Fruit fly (Drosophila melanogaster): ENCODE measurements around the gene COX7A.

The COX7A gene

dm6 chr3R:8333768-8334470, 6.9 kb downstream of the COX7A start, which contains the start of gene Poxm:
Gene Poxm (minus strand): TSS chr3R:8333792.
- TF ChIP-seq nmo (GFP tag; optimal IDR thresholded peaks at IDR 0.05) (peak; percentile 98), Chrac-16 (GFP tag; optimal IDR thresholded peaks at IDR 0.05) (peak; percentile 87), CG3065 (GFP tag; optimal IDR thresholded peaks at IDR 0.05) (peak; percentile 69), Scr (GFP tag; IDR thresholded peaks at IDR 0.05; ENCODE audit: partially characterized antibody) (no peak; the same call in 1 of the 2 replicates), fd64A (GFP tag; optimal IDR thresholded peaks at IDR 0.05) (no peak), exex (tag; optimal IDR thresholded peaks at IDR 0.05) (peak; percentile 24), pzg (GFP tag; optimal IDR thresholded peaks at IDR 0.05) (no peak), trh (GFP tag; optimal IDR thresholded peaks at IDR 0.05) (peak; percentile 80), CG7271 (tag; optimal IDR thresholded peaks at IDR 0.05) (no peak), CG12236 (GFP tag; optimal IDR thresholded peaks at IDR 0.05) (no peak), CG3407 (GFP tag; optimal IDR thresholded peaks at IDR 0.05) (peak; percentile 85), CG17829 (tag; optimal IDR thresholded peaks at IDR 0.05) (peak; percentile 96), CG10147 (GFP tag; optimal IDR thresholded peaks at IDR 0.05) (peak; percentile 85), wek (GFP tag; optimal IDR thresholded peaks at IDR 0.05) (no peak), maf-S (GFP tag; optimal IDR thresholded peaks at IDR 0.05) (peak; percentile 21), Vsx1 (GFP tag; optimal IDR thresholded peaks at IDR 0.05) (peak; percentile 69), fd102C (GFP tag; optimal IDR thresholded peaks at IDR 0.05) (peak; percentile 1), CG8281 (tag; optimal IDR thresholded peaks at IDR 0.05) (peak; percentile 75), CG11723 (GFP tag; optimal IDR thresholded peaks at IDR 0.05) (peak; percentile 81), nom (GFP tag; optimal IDR thresholded peaks at IDR 0.05) (peak; percentile 88), CG8290 (GFP tag; optimal IDR thresholded peaks at IDR 0.05) (peak; percentile 78), CG8290 (tag; optimal IDR thresholded peaks at IDR 0.05) (peak in 1 of 2 experiments; percentile 83), MBD-R2 (GFP tag; IDR thresholded peaks at IDR 0.05) (no peak), danr (GFP tag; IDR thresholded peaks at IDR 0.05) (peak; percentile 86), CG10565 (GFP tag; optimal IDR thresholded peaks at IDR 0.05) (peak; percentile 33), CG31388 (GFP tag; optimal IDR thresholded peaks at IDR 0.05) (peak; percentile 83), mam (GFP tag; optimal IDR thresholded peaks at IDR 0.05) (peak; percentile 60), CG6765 (GFP tag; optimal IDR thresholded peaks at IDR 0.05) (peak; percentile 27), Optix (GFP tag; IDR thresholded peaks at IDR 0.05) (peak; percentile 76; the same call in 2 of the 3 replicates), chn (GFP tag; optimal IDR thresholded peaks at IDR 0.05) (peak; percentile 77), Fer2 (tag; optimal IDR thresholded peaks at IDR 0.05) (peak; percentile 75), CG11398 (GFP tag; optimal IDR thresholded peaks at IDR 0.05) (no peak), Nf-YA (GFP tag; IDR thresholded peaks at IDR 0.05) (peak; percentile 21; the same call in 1 of the 2 replicates), Med (GFP tag) (peak; percentile 90), CG8359 (GFP tag; optimal IDR thresholded peaks at IDR 0.05; ENCODE audit: borderline replicate concordance) (peak; percentile 84), CG6272 (GFP tag; IDR thresholded peaks at IDR 0.05) (peak; percentile 83), toy (GFP tag; IDR thresholded peaks at IDR 0.05) (no peak), aop (GFP tag; IDR thresholded peaks at IDR 0.05) (no peak), Bgb (GFP tag; IDR thresholded peaks at IDR 0.05; ENCODE audit: partially characterized antibody) (no peak), Jarid2 (GFP tag; optimal IDR thresholded peaks at IDR 0.05) (peak; percentile 56), CG12391 (tag; optimal IDR thresholded peaks at IDR 0.05) (peak; percentile 92), p53 (GFP tag; optimal IDR thresholded peaks at IDR 0.05) (no peak), Hr39 (optimal IDR thresholded peaks at IDR 0.05) (no peak), pfk (GFP tag; optimal IDR thresholded peaks at IDR 0.05) (no peak), cato (GFP tag; optimal IDR thresholded peaks at IDR 0.05; ENCODE audit: borderline replicate concordance) (peak; percentile 89), sens-2 (GFP tag; IDR thresholded peaks at IDR 0.05) (no peak; the same call in 1 of the 2 replicates), fd96Cb (tag; optimal IDR thresholded peaks at IDR 0.05) (peak; percentile 95), Hsf (GFP tag; optimal IDR thresholded peaks at IDR 0.05) (peak; percentile 82), HLH3B (GFP tag; IDR thresholded peaks at IDR 0.05) (peak; percentile 82), CG4360 (GFP tag; IDR thresholded peaks at IDR 0.05) (peak; percentile 10)
